Fruit fly (Drosophila melanogaster): Measurements from ENCODE around the gene CG13308.

DNA sequence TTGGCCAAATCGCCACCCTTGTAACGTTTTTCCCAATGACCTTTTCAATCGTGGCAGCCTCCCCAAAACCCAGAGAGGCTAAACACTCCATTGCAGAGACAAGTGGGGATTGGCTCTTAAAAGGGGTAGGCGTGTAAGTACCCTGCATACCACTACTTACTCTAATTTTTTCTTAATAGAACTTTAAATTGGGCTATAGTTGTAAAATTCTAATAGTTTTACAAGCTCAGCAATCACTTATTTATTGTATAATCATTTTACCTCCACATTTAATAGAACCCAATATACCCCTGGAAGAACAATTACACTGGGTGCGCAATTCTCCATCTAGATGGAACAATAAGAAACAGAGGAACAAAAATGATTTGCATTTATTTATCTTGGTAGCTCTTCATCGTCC, 33.4 kb downstream of the CG13308 start:
- TF ChIP-seq CG9817 (tag; optimal IDR thresholded peaks at IDR 0.05) (peak; percentile 74), Asciz (GFP tag; optimal IDR thresholded peaks at IDR 0.05) (peak; percentile 55), lilli (GFP tag; optimal IDR thresholded peaks at IDR 0.05) (peak; percentile 76), btn (GFP tag; optimal IDR thresholded peaks at IDR 0.05) (peak; percentile 31), kni (GFP tag; optimal IDR thresholded peaks at IDR 0.05) (no peak), so (GFP tag; IDR thresholded peaks at IDR 0.05) (peak; percentile 59; the same call in 1 of the 3 replicates), CG13624 (GFP tag; optimal IDR thresholded peaks at IDR 0.05) (peak; percentile 48), Hmr (GFP tag; optimal IDR thresholded peaks at IDR 0.05) (peak; percentile 76), CG5180 (GFP tag; optimal IDR thresholded peaks at IDR 0.05) (no peak), Fer3 (tag; optimal IDR thresholded peaks at IDR 0.05) (peak; percentile 79), cwo (GFP tag; optimal IDR thresholded peaks at IDR 0.05) (peak; percentile 74), Sry-δ (GFP tag; optimal IDR thresholded peaks at IDR 0.05) (peak; percentile 20)
